Fruit fly (Drosophila melanogaster): Measurements from ENCODE around the gene CIA30.

Gene CIA30

dm6 chr3R:29782367-29782766 lies 45.6 kb downstream of the CIA30 start:
- TF ChIP-seq Ets21C (GFP tag; optimal IDR thresholded peaks at IDR 0.05) (no peak), pdm3 (GFP tag; optimal IDR thresholded peaks at IDR 0.05) (no peak), CG3032 (tag; optimal IDR thresholded peaks at IDR 0.05) (no peak), Sox102F (GFP tag; optimal IDR thresholded peaks at IDR 0.05) (peak; percentile 6), Sox15 (GFP tag; optimal IDR thresholded peaks at IDR 0.05) (no peak), achi (GFP tag; optimal IDR thresholded peaks at IDR 0.05) (no peak), OdsH (GFP tag; optimal IDR thresholded peaks at IDR 0.05) (no peak), Eip75B (GFP tag; optimal IDR thresholded peaks at IDR 0.05) (peak; percentile 28), acj6 (GFP tag; optimal IDR thresholded peaks at IDR 0.05) (no peak), CG31627 (GFP tag; optimal IDR thresholded peaks at IDR 0.05) (no peak), fd59A (GFP tag; optimal IDR thresholded peaks at IDR 0.05) (no peak), Eip78C (GFP tag) (peak; percentile 83), CG4318 (GFP tag; optimal IDR thresholded peaks at IDR 0.05) (no peak), Sox14 (GFP tag; optimal IDR thresholded peaks at IDR 0.05) (no peak), CG8632 (GFP tag; optimal IDR thresholded peaks at IDR 0.05) (no peak), vri (GFP tag; optimal IDR thresholded peaks at IDR 0.05) (peak; percentile 47), CG8119 (GFP tag; IDR thresholded peaks at IDR 0.05) (peak; percentile 46; the same call in 1 of the 3 replicates), CG34406 (GFP tag; optimal IDR thresholded peaks at IDR 0.05) (no peak), cyc (GFP tag; optimal IDR thresholded peaks at IDR 0.05) (no peak), Hr38 (GFP tag; optimal IDR thresholded peaks at IDR 0.05) (no peak), Blimp-1 (GFP tag; optimal IDR thresholded peaks at IDR 0.05) (no peak), CG16779 (tag; optimal IDR thresholded peaks at IDR 0.05) (peak; percentile 45), Hr4 (GFP tag; optimal IDR thresholded peaks at IDR 0.05) (no peak), ss (GFP tag; optimal IDR thresholded peaks at IDR 0.05) (peak; percentile 51 to 68), CG6163 (GFP tag; IDR thresholded peaks at IDR 0.05) (peak; percentile 65; the same call in 2 of the 3 replicates), CG1621 (tag; optimal IDR thresholded peaks at IDR 0.05) (no peak), lz (GFP tag; optimal IDR thresholded peaks at IDR 0.05) (no peak), CG7368 (GFP tag; optimal IDR thresholded peaks at IDR 0.05) (no peak), fkh (GFP tag; optimal IDR thresholded peaks at IDR 0.05) (peak; percentile 82), CG11902 (GFP tag; optimal IDR thresholded peaks at IDR 0.05) (no peak), net (GFP tag; optimal IDR thresholded peaks at IDR 0.05) (peak; percentile 48), CG10669 (GFP tag; optimal IDR thresholded peaks at IDR 0.05) (peak; percentile 14), fd85E (GFP tag; optimal IDR thresholded peaks at IDR 0.05) (no peak), Smox (GFP tag; optimal IDR thresholded peaks at IDR 0.05) (no peak), dsx (GFP tag; optimal IDR thresholded peaks at IDR 0.05; ENCODE audit: poor library complexity, severe bottlenecking) (peak; percentile 54), CG3919 (GFP tag; optimal IDR thresholded peaks at IDR 0.05) (peak; percentile 25), CG11294 (GFP tag; IDR thresholded peaks at IDR 0.05) (no peak), CG6792 (GFP tag; optimal IDR thresholded peaks at IDR 0.05) (no peak), spab (GFP tag; optimal IDR thresholded peaks at IDR 0.05) (no peak), dac (GFP tag; optimal IDR thresholded peaks at IDR 0.05) (no peak), CG6276 (GFP tag; optimal IDR thresholded peaks at IDR 0.05) (peak; percentile 12), CG15336 (GFP tag; IDR thresholded peaks at IDR 0.05) (peak; percentile 47; the same call in 1 of the 2 replicates), CG32006 (GFP tag; optimal IDR thresholded peaks at IDR 0.05) (no peak), Hr39 (GFP tag; optimal IDR thresholded peaks at IDR 0.05) (no peak), salr (GFP tag; optimal IDR thresholded peaks at IDR 0.05) (no peak), CG11762 (GFP tag; optimal IDR thresholded peaks at IDR 0.05; ENCODE audit: insufficient read depth) (no peak), Lpt (GFP tag; optimal IDR thresholded peaks at IDR 0.05) (peak; percentile 25), esn (GFP tag; optimal IDR thresholded peaks at IDR 0.05) (peak; percentile 34), topi (GFP tag; optimal IDR thresholded peaks at IDR 0.05) (peak; percentile 26), CG10631 (GFP tag; optimal IDR thresholded peaks at IDR 0.05) (no peak), CG6808 (GFP tag; optimal IDR thresholded peaks at IDR 0.05) (peak; percentile 45), Ets96B (tag; optimal IDR thresholded peaks at IDR 0.05) (peak; percentile 2)

Measured in whole organism, prepupa.